Worm (Caenorhabditis elegans): ENCODE data around the gene elpc-4.

DNA sequence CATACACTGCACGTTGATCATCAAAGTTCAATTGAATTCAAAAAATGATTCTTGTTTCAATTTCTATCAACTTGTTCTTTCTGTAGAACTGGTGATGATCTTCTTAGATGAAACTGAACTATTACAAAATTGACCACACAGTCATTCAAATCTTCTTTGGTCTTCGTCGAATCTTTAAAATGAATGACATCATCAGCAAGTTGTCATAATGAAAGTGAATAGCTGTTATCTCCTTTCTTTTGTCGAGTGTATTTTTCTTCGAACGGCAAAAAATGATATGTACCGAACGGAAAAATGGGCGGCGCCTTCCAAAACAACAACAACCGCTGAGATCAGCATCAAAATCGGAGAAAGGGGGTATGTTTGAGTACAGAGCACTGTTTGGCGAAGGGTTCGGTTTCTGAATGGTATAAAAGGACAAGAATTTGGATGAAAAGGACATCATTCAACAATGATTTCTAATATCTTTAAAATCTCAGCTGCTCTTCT lies 39.3 kb upstream of the elpc-4 start, which contains the start of gene ora-1:
- TF ChIP-seq R02D3.7 (tag; optimal IDR thresholded peaks at IDR 0.05): no peak
- TF ChIP-seq unc-39 (tag; optimal IDR thresholded peaks at IDR 0.05): no peak
